Worm (Caenorhabditis elegans) whole organism, young adult: ENCODE data around the gene mtrr-1.

Experiments used
- B0019.2 ChIP-seq: fragments of 200-800 bp; sonication (Bioruptor generic); conservative IDR thresholded peaks from 2 replicates; pipeline ENCODE4 v1.3.6; 2022; ENCODE audit warnings: missing genetic modification reagents, missing genetic modification characterization, missing compliant biosample characterization
- B0336.3 ChIP-seq: fragments of 200-800 bp; sonication (Bioruptor generic); IDR thresholded peaks from 2 replicates; pipeline ENCODE4 v1.3.6; 2022; ENCODE audit warnings: missing genetic modification characterization, missing compliant biosample characterization
- C06A6.2 ChIP-seq: fragments of 200-800 bp; sonication (Bioruptor generic); conservative IDR thresholded peaks from 2 replicates; pipeline ENCODE4 v1.3.6; 2022; ENCODE audit warnings: missing genetic modification characterization, missing compliant biosample characterization
- C17E4.6 ChIP-seq: fragments of 200-800 bp; sonication (Bioruptor generic); IDR thresholded peaks from 2 replicates; pipeline ENCODE4 v1.3.6; 2022; ENCODE audit warnings: missing genetic modification reagents, missing genetic modification characterization, missing compliant biosample characterization
- F52B5.7 ChIP-seq: sonication (generic microtip); optimal IDR thresholded peaks from 2 replicates; lab custom pipeline; 2016; ENCODE audit warnings: mild to moderate bottlenecking, missing genetic modification characterization, missing compliant biosample characterization
- F57C9.4 ChIP-seq: sonication (generic microtip); optimal IDR thresholded peaks from 2 replicates; lab custom pipeline; 2017; ENCODE audit warnings: mild to moderate bottlenecking, missing genetic modification characterization, missing compliant biosample characterization
- Y53F4B.3 ChIP-seq: fragments of 200-800 bp; sonication (Bioruptor generic); IDR thresholded peaks from 2 replicates; pipeline ENCODE4 v1.3.6; 2022; ENCODE audit warnings: missing genetic modification reagents, missing genetic modification characterization, missing compliant biosample characterization
- Y53G8AR.9 ChIP-seq: fragments of 200-800 bp; sonication (Bioruptor generic); conservative IDR thresholded peaks from 2 replicates; pipeline ENCODE4 v1.3.6; 2022; ENCODE audit warnings: missing genetic modification reagents, missing genetic modification characterization, missing compliant biosample characterization
- Y67H2A.10 ChIP-seq: fragments of 200-800 bp; sonication (Bioruptor generic); conservative IDR thresholded peaks from 2 replicates; pipeline ENCODE4 v1.3.6; 2022; ENCODE audit warnings: missing genetic modification reagents, missing genetic modification characterization, missing compliant biosample characterization
- Y79H2A.3 ChIP-seq: fragments of 200-800 bp; sonication (Bioruptor generic); conservative IDR thresholded peaks from 2 replicates; pipeline ENCODE4 v1.3.6; 2022; ENCODE audit warnings: missing genetic modification reagents, missing genetic modification characterization, missing compliant biosample characterization
- aptf-3 ChIP-seq: fragments of 200-800 bp; sonication (Bioruptor generic); IDR thresholded peaks from 2 replicates; pipeline ENCODE4 v1.3.6; 2022; ENCODE audit warnings: missing genetic modification characterization, missing compliant biosample characterization
- attf-6 ChIP-seq: fragments of 200-800 bp; sonication (Bioruptor generic); IDR thresholded peaks from 2 replicates; pipeline ENCODE4 v1.3.6; 2022; ENCODE audit warnings: missing genetic modification reagents, missing genetic modification characterization, missing compliant biosample characterization
- bed-1 ChIP-seq: fragments of 200-800 bp; sonication (Bioruptor generic); IDR thresholded peaks from 2 replicates; pipeline ENCODE4 v1.3.6; 2022; ENCODE audit warnings: missing genetic modification reagents, missing genetic modification characterization, missing compliant biosample characterization
- bed-2 ChIP-seq: fragments of 200-800 bp; sonication (Bioruptor generic); IDR thresholded peaks from 2 replicates; pipeline ENCODE4 v1.3.6; 2022; ENCODE audit warnings: missing genetic modification reagents, missing genetic modification characterization, missing compliant biosample characterization
- cebp-1 ChIP-seq, 2 experiments: fragments of 200-800 bp in 1 of 2; sonication (Bioruptor generic) in 1 of 2; sonication (generic microtip) in 1 of 2; IDR thresholded peaks in 1 of 2; optimal IDR thresholded peaks in 1 of 2; 2 replicates each; pipeline versions ENCODE4 v1.3.6 to Lab custom; 2017 to 2022; ENCODE audit warnings: missing compliant biosample characterization in 2 of 2, missing genetic modification characterization in 2 of 2, mild to moderate bottlenecking in 1 of 2, missing genetic modification reagents in 1 of 2, moderate library complexity in 1 of 2
- cebp-2 ChIP-seq: fragments of 200-800 bp; sonication (Bioruptor generic); IDR thresholded peaks from 2 replicates; pipeline ENCODE4 v1.3.6; 2022; ENCODE audit warnings: missing genetic modification characterization, missing compliant biosample characterization
- ceh-27 ChIP-seq: fragments of 200-800 bp; sonication (Bioruptor generic); optimal IDR thresholded peaks from 2 replicates; lab custom pipeline; 2018; ENCODE audit warnings: mild to moderate bottlenecking, missing genetic modification characterization, moderate library complexity, missing compliant biosample characterization
- ceh-58 ChIP-seq: fragments of 200-800 bp; sonication (Bioruptor generic); IDR thresholded peaks from 2 replicates; pipeline ENCODE4 v1.3.6; 2022; ENCODE audit warnings: missing genetic modification characterization, missing compliant biosample characterization
- ceh-91 ChIP-seq: fragments of 200-800 bp; sonication (Bioruptor generic); IDR thresholded peaks from 2 replicates; pipeline ENCODE4 v1.3.6; 2022; ENCODE audit warnings: missing genetic modification reagents, missing genetic modification characterization, missing compliant biosample characterization
- chd-7 ChIP-seq: sonication (generic microtip); optimal IDR thresholded peaks from 2 replicates; lab custom pipeline; 2016; ENCODE audit warnings: mild to moderate bottlenecking, missing genetic modification characterization, moderate library complexity, missing compliant biosample characterization
- die-1 ChIP-seq: sonication (generic microtip); optimal IDR thresholded peaks from 2 replicates; lab custom pipeline; 2016; ENCODE audit warnings: missing genotype, mild to moderate bottlenecking, missing genetic modification characterization, missing compliant biosample characterization
- dpl-1 ChIP-seq: fragments of 150-350 bp; optimal IDR thresholded peaks from 2 replicates; lab custom pipeline; 2014; ENCODE audit warnings: missing biosample characterization, missing genetic modification reagents, missing genetic modification characterization
- egl-44 ChIP-seq: fragments of 200-800 bp; sonication (Bioruptor generic); IDR thresholded peaks from 2 replicates; pipeline ENCODE4 v1.3.6; 2022; ENCODE audit warnings: missing genetic modification reagents, missing genetic modification characterization, missing compliant biosample characterization
- ets-4 ChIP-seq: fragments of 200-800 bp; sonication (Bioruptor generic); optimal IDR thresholded peaks from 2 replicates; lab custom pipeline; 2018; ENCODE audit warnings: mild to moderate bottlenecking, missing genetic modification characterization, missing compliant biosample characterization
- hsf-1 ChIP-seq: fragments of 200-800 bp; sonication (Bioruptor generic); IDR thresholded peaks from 2 replicates; pipeline ENCODE4 v1.3.6; 2022; ENCODE audit warnings: missing genetic modification reagents, missing genetic modification characterization, missing compliant biosample characterization
- lag-1 ChIP-seq: fragments of 200-800 bp; sonication (Bioruptor generic); IDR thresholded peaks from 2 replicates; pipeline ENCODE4 v1.3.6; 2022; ENCODE audit warnings: missing genetic modification reagents, missing genetic modification characterization, missing compliant biosample characterization
- let-526 ChIP-seq: fragments of 200-800 bp; sonication (Bioruptor generic); IDR thresholded peaks from 2 replicates; pipeline ENCODE4 v1.3.6; 2022; ENCODE audit warnings: missing genetic modification reagents, missing genetic modification characterization, missing compliant biosample characterization
- let-607 ChIP-seq, 2 experiments: fragments of 200-800 bp in 1 of 2; sonication (Bioruptor generic) in 1 of 2; sonication (generic microtip) in 1 of 2; optimal IDR thresholded peaks; 2 replicates each; lab custom pipeline; 2016 to 2018; ENCODE audit warnings: mild to moderate bottlenecking in 2 of 2, missing compliant biosample characterization in 2 of 2, missing genetic modification characterization in 2 of 2, moderate library complexity in 2 of 2, missing genotype in 1 of 2
- madf-10 ChIP-seq: sonication (generic microtip); optimal IDR thresholded peaks from 2 replicates; lab custom pipeline; 2016; ENCODE audit warnings: mild to moderate bottlenecking, missing genetic modification characterization, missing compliant biosample characterization
- madf-6 ChIP-seq: fragments of 200-800 bp; sonication (Bioruptor generic); IDR thresholded peaks from 2 replicates; pipeline ENCODE4 v1.3.6; 2022; ENCODE audit warnings: missing genetic modification reagents, missing genetic modification characterization, missing compliant biosample characterization
- mcd-1 ChIP-seq: fragments of 200-800 bp; sonication (Bioruptor generic); IDR thresholded peaks from 2 replicates; pipeline ENCODE4 v1.3.6; 2022; ENCODE audit warnings: missing genetic modification reagents, missing genetic modification characterization, missing compliant biosample characterization
- mes-4 ChIP-seq: sonication (generic microtip); optimal IDR thresholded peaks from 2 replicates; lab custom pipeline; 2016; ENCODE audit warnings: missing genotype, missing genetic modification characterization, missing compliant biosample characterization
- rcor-1 ChIP-seq: fragments of 200-800 bp; sonication (Bioruptor generic); IDR thresholded peaks from 2 replicates; pipeline ENCODE4 v1.3.6; 2022; ENCODE audit warnings: missing genetic modification reagents, missing genetic modification characterization, missing compliant biosample characterization
- snpc-1.3 ChIP-seq: sonication (generic microtip); optimal IDR thresholded peaks from 2 replicates; lab custom pipeline; 2017; ENCODE audit warnings: missing genetic modification characterization, mild to moderate bottlenecking, missing compliant biosample characterization, antibody characterized with exemption, moderate library complexity, missing genotype, missing genetic modification reagents; ENCODE audit not compliant: insufficient read depth
- unc-62 ChIP-seq: fragments of 150-350 bp; optimal IDR thresholded peaks from 2 replicates; lab custom pipeline; 2014; ENCODE audit warnings: missing biosample characterization, missing genetic modification reagents, missing genetic modification characterization
- xnd-1 ChIP-seq: sonication (generic microtip); optimal IDR thresholded peaks from 2 replicates; lab custom pipeline; 2016; ENCODE audit warnings: missing genotype, missing genetic modification reagents, missing genetic modification characterization, missing compliant biosample characterization

The mtrr-1 gene

DNA sequence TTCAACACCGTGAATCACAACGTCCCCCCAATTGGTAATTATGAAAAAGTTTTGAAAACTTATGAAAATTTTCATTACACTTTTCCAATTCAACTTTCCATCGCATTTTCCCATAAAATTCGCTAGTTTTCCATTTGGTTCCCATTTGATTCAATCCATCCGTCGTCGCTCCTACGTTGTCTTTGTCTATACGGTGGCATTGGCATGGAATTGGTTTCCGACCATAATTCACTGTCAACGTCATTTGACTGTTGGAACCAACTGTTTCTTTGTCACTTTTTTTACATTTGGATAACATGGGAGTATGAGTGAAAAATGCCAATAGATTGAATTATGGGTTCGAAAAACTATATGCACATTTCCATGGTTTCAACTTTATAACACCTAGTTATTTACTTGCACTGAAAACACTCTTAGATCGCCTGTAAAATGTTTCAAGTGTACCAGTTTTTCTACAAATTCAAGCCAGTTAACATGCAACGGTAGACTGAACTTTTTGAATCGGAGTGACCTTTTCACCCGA, 27.7 kb upstream of the mtrr-1 start:
- TF ChIP-seq xnd-1 (tag; lab: Kevin White, UChicago) = no peak
- TF ChIP-seq let-607 (tag; optimal IDR thresholded peaks at IDR 0.05; lab: Kevin White, UChicago) = no peak
- TF ChIP-seq Y67H2A.10 (GFP tag; lab: Robert Waterston, UW) = no peak
- TF ChIP-seq mcd-1 (GFP tag; lab: Robert Waterston, UW) = no peak
- TF ChIP-seq rcor-1 (GFP tag; lab: Robert Waterston, UW) = no peak
- TF ChIP-seq die-1 (tag; lab: Kevin White, UChicago) = no peak
- no peak for TF ChIP-seq chd-7
- no peak for TF ChIP-seq bed-1 (GFP tag; lab: Robert Waterston, UW)
- no peak for TF ChIP-seq Y53F4B.3 (GFP tag; lab: Robert Waterston, UW)
- TF ChIP-seq lag-1 (GFP tag; lab: Robert Waterston, UW) = no peak
- no peak for TF ChIP-seq let-526 (GFP tag; lab: Robert Waterston, UW)
- no peak for TF ChIP-seq mes-4
- no peak for TF ChIP-seq hsf-1 (GFP tag; lab: Robert Waterston, UW)
- TF ChIP-seq ceh-58 (GFP tag; lab: Robert Waterston, UW) = no peak
- no peak for TF ChIP-seq Y53G8AR.9

DNA sequence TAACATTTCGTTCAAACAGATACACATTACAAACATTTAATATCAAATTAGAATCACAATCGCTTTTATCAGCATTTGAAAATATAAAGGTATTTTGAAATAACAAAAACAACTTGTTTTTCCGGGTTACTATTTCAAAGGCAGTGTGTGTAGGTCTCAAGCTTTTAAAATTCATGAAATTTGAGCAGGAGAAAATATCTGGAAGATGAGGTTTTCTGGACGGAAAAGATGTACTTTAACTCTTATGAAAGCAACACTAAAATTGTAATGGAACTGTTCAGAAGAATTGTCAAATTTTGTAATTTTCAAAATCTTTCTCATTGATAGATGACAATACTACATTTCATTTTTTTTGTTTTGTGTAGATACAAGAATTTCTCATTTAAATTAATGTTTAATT, 27.2 kb upstream of the mtrr-1 start:
- no peak for TF ChIP-seq egl-44 (GFP tag; lab: Robert Waterston, UW)

DNA sequence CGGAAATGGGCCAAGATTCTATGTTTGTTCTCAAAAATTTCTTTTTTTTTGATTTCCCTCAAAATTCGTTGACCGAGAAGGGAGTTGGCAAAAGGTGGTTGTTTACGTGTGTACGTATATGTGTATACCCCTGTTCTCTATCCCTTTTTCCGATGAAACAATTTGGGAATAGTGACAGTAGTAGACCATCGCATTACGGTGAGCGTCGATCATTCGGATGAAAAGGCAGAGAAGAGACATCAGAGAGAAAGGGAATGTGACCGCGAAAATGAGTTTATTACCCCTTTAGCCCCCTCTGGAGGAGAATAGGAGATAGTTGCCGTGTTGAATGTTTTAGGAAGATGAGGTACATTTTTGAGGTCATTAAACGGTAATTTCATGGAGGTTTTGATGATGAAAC, 25.7 kb upstream of the mtrr-1 start:
- TF ChIP-seq ceh-91 = no peak
- TF ChIP-seq F52B5.7 (tag; lab: Kevin White, UChicago) = no peak
- no peak for TF ChIP-seq F57C9.4 (tag; lab: Kevin White, UChicago)
- no peak for TF ChIP-seq Y53G8AR.9
- no peak for TF ChIP-seq bed-2 (GFP tag; lab: Robert Waterston, UW)
- TF ChIP-seq dpl-1 (GFP tag; lab: Kevin White, UChicago) = no peak
- no peak for TF ChIP-seq aptf-3 (GFP tag; lab: Robert Waterston, UW)
- no peak for TF ChIP-seq cebp-1 (GFP tag; IDR thresholded peaks at IDR 0.05; lab: Robert Waterston, UW)
- no peak for TF ChIP-seq cebp-1 (tag; optimal IDR thresholded peaks at IDR 0.05; lab: Kevin White, UChicago)
- no peak for TF ChIP-seq madf-10 (tag; lab: Kevin White, UChicago)
- TF ChIP-seq B0336.3 (GFP tag; lab: Robert Waterston, UW) = no peak
- no peak for TF ChIP-seq unc-62 (GFP tag; lab: Kevin White, UChicago)
- TF ChIP-seq snpc-1.3 (tag; lab: Kevin White, UChicago) = no peak
- no peak for TF ChIP-seq Y79H2A.3 (GFP tag; lab: Robert Waterston, UW)

DNA sequence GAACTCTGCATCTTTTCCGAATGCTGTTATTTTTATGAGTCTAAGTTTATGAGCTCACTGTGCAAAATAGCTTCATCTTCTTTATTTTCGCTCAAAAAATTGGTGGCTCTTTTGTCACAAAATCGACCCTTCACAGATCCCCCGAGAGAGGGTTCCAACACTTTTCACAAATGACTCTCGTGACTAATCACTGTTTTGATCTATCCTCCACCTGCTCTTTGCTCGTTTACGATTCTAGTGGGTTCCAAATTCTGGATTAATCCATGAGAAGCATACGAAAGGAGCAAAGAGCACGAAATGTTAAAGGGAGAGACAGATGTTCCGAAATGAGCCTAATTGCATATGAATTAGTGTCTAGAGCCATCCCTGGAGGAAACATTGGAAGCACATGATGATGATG, 24.4 kb upstream of the mtrr-1 start:
- TF ChIP-seq attf-6 (no peak), cebp-2 (GFP tag; lab: Robert Waterston, UW) (no peak), C17E4.6 (GFP tag; lab: Robert Waterston, UW) (no peak), B0019.2 (GFP tag; lab: Robert Waterston, UW) (no peak), madf-6 (GFP tag; lab: Robert Waterston, UW) (no peak), ceh-27 (GFP tag; lab: Kevin White, UChicago) (no peak), ets-4 (GFP tag; lab: Kevin White, UChicago) (no peak), C06A6.2 (GFP tag; lab: Robert Waterston, UW) (no peak)
